Worm (Caenorhabditis elegans): ENCODE measurements around the gene nspb-4.

ce11 chrIV:6577914-6578313, 20.1 kb upstream of the nspb-4 start, which contains the start of gene C43G2.3:
- TF ChIP-seq him-1 (tag; optimal IDR thresholded peaks at IDR 0.05) (no peak), dao-5 (tag; optimal IDR thresholded peaks at IDR 0.05) (no peak), W03F9.2 (tag; optimal IDR thresholded peaks at IDR 0.05) (no peak)

Data from whole organism, L4/young adult.